ENCODE assay signal across 5 fruit fly cellular contexts in genomic region chr2L:18965367-18966213, dm6.
TF ChIP-seq lines count a peak whose summit lies in the region.

No protein-coding gene starts in this region.

- TF ChIP-seq CTCF in whole organism, embryonic (GFP tag; optimal IDR thresholded peaks at IDR 0.05; lab: Kevin White, UChicago): no peak

TF ChIP-seq in whole organism, 6 proteins besides CTCF, POLR2A, EP300 and RAD21:
- TF ChIP-seq pan (optimal IDR thresholded peaks at IDR 0.05; lab: Kevin White, UChicago) (peak; percentile 59), Dll (optimal IDR thresholded peaks at IDR 0.05; lab: Kevin White, UChicago) (no peak)

TF ChIP-seq in whole organism, adult, 20 proteins besides CTCF, POLR2A, EP300 and RAD21:
- no peak for TF ChIP-seq bab1 (GFP tag; optimal IDR thresholded peaks at IDR 0.05; lab: Kevin White, UChicago)
- peak; percentile 26 for TF ChIP-seq Clk (GFP tag; optimal IDR thresholded peaks at IDR 0.05; lab: Kevin White, UChicago)
- TF ChIP-seq cic (GFP tag; optimal IDR thresholded peaks at IDR 0.05; lab: Kevin White, UChicago): peak; percentile 41
- TF ChIP-seq kay (GFP tag; lab: Kevin White, UChicago; ENCODE audit: borderline replicate concordance): peak; percentile 58
- TF ChIP-seq CG11617 (GFP tag; optimal IDR thresholded peaks at IDR 0.05; lab: Kevin White, UChicago): no peak
- peak; percentile 40 for TF ChIP-seq CG33017 (tag; optimal IDR thresholded peaks at IDR 0.05; lab: Kevin White, UChicago)
- no peak for TF ChIP-seq CG7101 (tag; optimal IDR thresholded peaks at IDR 0.05; lab: Kevin White, UChicago)
- TF ChIP-seq CG1620 (GFP tag; optimal IDR thresholded peaks at IDR 0.05; lab: Kevin White, UChicago): no peak

TF ChIP-seq in whole organism, embryonic, 481 proteins besides CTCF, POLR2A, EP300 and RAD21 (continues in another document):
- TF ChIP-seq CG9215 (GFP tag; IDR thresholded peaks at IDR 0.05; lab: Robert Waterston, UW): peak; percentile 5; the same call in 1 of the 2 replicates
- TF ChIP-seq Lhr (GFP tag; optimal IDR thresholded peaks at IDR 0.05; lab: Kevin White, UChicago): no peak
- no peak for TF ChIP-seq onecut (GFP tag; IDR thresholded peaks at IDR 0.05; lab: Robert Waterston, UW)
- TF ChIP-seq phol (tag; optimal IDR thresholded peaks at IDR 0.05; lab: Kevin White, UChicago): peak; percentile 37
- TF ChIP-seq nerfin-2 (GFP tag; IDR thresholded peaks at IDR 0.05; lab: Robert Waterston, UW; ENCODE audit: partially characterized antibody): no peak
- TF ChIP-seq CG10979 (tag; optimal IDR thresholded peaks at IDR 0.05; lab: Kevin White, UChicago): peak; percentile 21
- no peak for TF ChIP-seq C15 (GFP tag; IDR thresholded peaks at IDR 0.05; lab: Robert Waterston, UW)
- no peak for TF ChIP-seq fu2 (GFP tag; optimal IDR thresholded peaks at IDR 0.05; lab: Kevin White, UChicago)
- peak; percentile 70 for TF ChIP-seq CG2678 (tag; optimal IDR thresholded peaks at IDR 0.05; lab: Kevin White, UChicago)
- peak; percentile 70 for TF ChIP-seq sd (tag; optimal IDR thresholded peaks at IDR 0.05; lab: Kevin White, UChicago)
- TF ChIP-seq grn (GFP tag; optimal IDR thresholded peaks at IDR 0.05; lab: Kevin White, UChicago): no peak
- TF ChIP-seq odd (GFP tag; optimal IDR thresholded peaks at IDR 0.05; lab: Kevin White, UChicago): no peak
- TF ChIP-seq knrl (GFP tag; IDR thresholded peaks at IDR 0.05; lab: Robert Waterston, UW; ENCODE audit: partially characterized antibody): no peak
- peak; percentile 34 for TF ChIP-seq fd96Cb (tag; optimal IDR thresholded peaks at IDR 0.05; lab: Kevin White, UChicago)
- no peak for TF ChIP-seq bbx (GFP tag; IDR thresholded peaks at IDR 0.05; lab: Robert Waterston, UW; ENCODE audit: partially characterized antibody)
- TF ChIP-seq Oli (tag; optimal IDR thresholded peaks at IDR 0.05; lab: Kevin White, UChicago): peak; percentile 28
- no peak for TF ChIP-seq hkb (optimal IDR thresholded peaks at IDR 0.05; lab: Kevin White, UChicago)
- TF ChIP-seq hkb (GFP tag; IDR thresholded peaks at IDR 0.05; lab: Robert Waterston, UW): 0 out of 2 replicates have a peak, but pooled peaks have one; percentile 36
- TF ChIP-seq Atf-2 (GFP tag; optimal IDR thresholded peaks at IDR 0.05; lab: Kevin White, UChicago): no peak
- peak; percentile 27 for TF ChIP-seq Abd-B (GFP tag; optimal IDR thresholded peaks at IDR 0.05; lab: Kevin White, UChicago)
- TF ChIP-seq pho (GFP tag; optimal IDR thresholded peaks at IDR 0.05; lab: Kevin White, UChicago): no peak
- peak; percentile 51 for TF ChIP-seq Fer3 (tag; optimal IDR thresholded peaks at IDR 0.05; lab: Kevin White, UChicago)
- no peak for TF ChIP-seq btn (GFP tag; optimal IDR thresholded peaks at IDR 0.05; lab: Kevin White, UChicago)
- TF ChIP-seq slbo (GFP tag; IDR thresholded peaks at IDR 0.05; lab: Robert Waterston, UW): peak; percentile 74
- peak; percentile 53 for TF ChIP-seq sob (GFP tag; IDR thresholded peaks at IDR 0.05; lab: Robert Waterston, UW)
- TF ChIP-seq CG1603 (tag; optimal IDR thresholded peaks at IDR 0.05; lab: Kevin White, UChicago): no peak
- TF ChIP-seq grau (tag; optimal IDR thresholded peaks at IDR 0.05; lab: Kevin White, UChicago): peak; percentile 53

TF ChIP-seq in whole organism, prepupa, 60 proteins besides CTCF, POLR2A, EP300 and RAD21:
- TF ChIP-seq CG15336 (GFP tag; IDR thresholded peaks at IDR 0.05; lab: Robert Waterston, UW) (peak; percentile 31; the same call in 1 of the 2 replicates), fkh (GFP tag; optimal IDR thresholded peaks at IDR 0.05; lab: Kevin White, UChicago) (peak; percentile 74), svp (GFP tag; lab: Kevin White, UChicago) (peak; percentile 65), Lpt (GFP tag; optimal IDR thresholded peaks at IDR 0.05; lab: Kevin White, UChicago) (no peak), Hr39 (GFP tag; optimal IDR thresholded peaks at IDR 0.05; lab: Kevin White, UChicago) (no peak), Met (GFP tag; optimal IDR thresholded peaks at IDR 0.05; lab: Kevin White, UChicago) (no peak), CG8119 (GFP tag; IDR thresholded peaks at IDR 0.05; lab: Robert Waterston, UW) (no peak), Eip78C (GFP tag; lab: Kevin White, UChicago) (peak; percentile 31), CG32006 (GFP tag; optimal IDR thresholded peaks at IDR 0.05; lab: Kevin White, UChicago) (peak; percentile 0), Eip93F (GFP tag; optimal IDR thresholded peaks at IDR 0.05; lab: Kevin White, UChicago) (no peak), Eip75B (GFP tag; optimal IDR thresholded peaks at IDR 0.05; lab: Kevin White, UChicago) (no peak), eg (GFP tag; IDR thresholded peaks at IDR 0.05; lab: Robert Waterston, UW) (0 out of 3 replicates have a peak, but pooled peaks have one; percentile 6)

TF ChIP-seq in whole organism, pupa, 21 proteins besides CTCF, POLR2A, EP300 and RAD21:
- TF ChIP-seq CG9948 (tag; optimal IDR thresholded peaks at IDR 0.05; lab: Kevin White, UChicago) (peak; percentile 4), EcR (GFP tag; optimal IDR thresholded peaks at IDR 0.05; lab: Kevin White, UChicago) (no peak)
